Fruit fly (Drosophila melanogaster) whole organism, embryonic: Measurements from ENCODE around the gene NimC3.

ENCODE experiments used
- Abd-B ChIP-seq: fragments of 200-800 bp; sonication (Bioruptor generic); optimal IDR thresholded peaks from 2 replicates; lab custom pipeline; 2018; ENCODE audit warnings: missing biosample characterization, mild to moderate bottlenecking, missing genetic modification characterization, moderate library complexity
- CG1024 ChIP-seq: fragments of 200-800 bp; sonication (Bioruptor generic); IDR thresholded peaks from 2 replicates; pipeline ENCODE4 v1.3.6; 2022; ENCODE audit warnings: missing biosample characterization, missing genetic modification characterization
- CG10462 ChIP-seq: fragments of 200-800 bp; sonication (Bioruptor generic); optimal IDR thresholded peaks from 2 replicates; lab custom pipeline; 2016; ENCODE audit warnings: missing biosample characterization, missing genetic modification characterization
- CG12769 ChIP-seq: fragments of 200-800 bp; sonication (Bioruptor generic); optimal IDR thresholded peaks from 2 replicates; lab custom pipeline; 2019; ENCODE audit warnings: missing biosample characterization, mild to moderate bottlenecking, missing genetic modification characterization, moderate library complexity
- CG14860 ChIP-seq: fragments of 200-800 bp; sonication (Bioruptor generic); IDR thresholded peaks from 3 replicates; pipeline ENCODE4 v1.3.6; 2022; ENCODE audit warnings: missing biosample characterization, missing genetic modification characterization; ENCODE audit not compliant: partially characterized antibody
- CG18011 ChIP-seq: fragments of 200-800 bp; sonication (Bioruptor generic); optimal IDR thresholded peaks from 2 replicates; lab custom pipeline; 2017; ENCODE audit warnings: missing biosample characterization, missing genetic modification characterization, mild to moderate bottlenecking, moderate library complexity, missing genotype
- CG18476 ChIP-seq: fragments of 200-800 bp; sonication (Bioruptor generic); optimal IDR thresholded peaks from 2 replicates; lab custom pipeline; 2016; ENCODE audit warnings: missing biosample characterization, mild to moderate bottlenecking, missing genetic modification characterization
- CG32772 ChIP-seq: fragments of 200-800 bp; sonication (Bioruptor generic); IDR thresholded peaks from 2 replicates; pipeline ENCODE4 v1.3.6; 2022; ENCODE audit warnings: missing biosample characterization, missing genetic modification characterization
- CG42726 ChIP-seq: fragments of 200-800 bp; sonication (Bioruptor generic); IDR thresholded peaks from 2 replicates; pipeline ENCODE4 v1.3.6; 2022; ENCODE audit warnings: missing biosample characterization, missing genetic modification characterization; ENCODE audit not compliant: partially characterized antibody
- CG43689 ChIP-seq: fragments of 200-800 bp; sonication (Bioruptor generic); IDR thresholded peaks from 2 replicates; pipeline ENCODE4 v1.3.6; 2022; ENCODE audit warnings: missing biosample characterization, missing genetic modification characterization
- CG4404 ChIP-seq: fragments of 200-800 bp; sonication (Bioruptor generic); IDR thresholded peaks from 2 replicates; pipeline ENCODE4 v1.3.6; 2022; ENCODE audit warnings: missing biosample characterization, missing genetic modification characterization
- CG6683 ChIP-seq: fragments of 200-800 bp; sonication (Bioruptor generic); optimal IDR thresholded peaks from 2 replicates; lab custom pipeline; 2017; ENCODE audit warnings: missing biosample characterization, mild to moderate bottlenecking, missing genetic modification characterization, missing genetic modification reagents
- CG9215 ChIP-seq: fragments of 200-800 bp; sonication (Bioruptor generic); IDR thresholded peaks from 2 replicates; pipeline ENCODE4 v1.3.6; 2022; ENCODE audit warnings: missing biosample characterization, missing genetic modification characterization
- CG9876 ChIP-seq: fragments of 200-800 bp; sonication (Bioruptor generic); optimal IDR thresholded peaks from 2 replicates; lab custom pipeline; 2016; ENCODE audit warnings: missing biosample characterization, missing genetic modification characterization
- CHES-1-like ChIP-seq: fragments of 200-800 bp; sonication (Bioruptor generic); optimal IDR thresholded peaks from 2 replicates; lab custom pipeline; 2016; ENCODE audit warnings: missing biosample characterization, missing genetic modification characterization
- Eip74EF ChIP-seq, 2 experiments: fragments of 200-800 bp in 1 of 2; fragments of >200 bp in 1 of 2; sonication (Bioruptor generic) in 1 of 2; optimal IDR thresholded peaks; 2 replicates each; lab custom pipeline; 2017 to 2019; ENCODE audit warnings: missing biosample characterization in 2 of 2, missing genetic modification characterization in 2 of 2, mild to moderate bottlenecking in 1 of 2, moderate library complexity in 1 of 2
- Ets97D ChIP-seq: fragments of 200-800 bp; sonication (Bioruptor generic); optimal IDR thresholded peaks from 3 replicates; lab custom pipeline; 2016; ENCODE audit warnings: missing biosample characterization, missing genetic modification characterization
- Hr3 ChIP-seq: fragments of 200-800 bp; sonication (Bioruptor generic); optimal IDR thresholded peaks from 3 replicates; lab custom pipeline; 2016; ENCODE audit warnings: missing biosample characterization, missing genetic modification characterization
- Hr78 ChIP-seq, 2 experiments: fragments of 200-800 bp in 1 of 2; fragments of >200 bp in 1 of 2; sonication (Bioruptor generic) in 1 of 2; optimal IDR thresholded peaks; 2 replicates each; lab custom pipeline; 2017 to 2019; ENCODE audit warnings: missing biosample characterization in 2 of 2, missing genetic modification characterization in 2 of 2, mild to moderate bottlenecking in 1 of 2, moderate library complexity in 1 of 2
- MTF-1 ChIP-seq: fragments of 200-800 bp; sonication (Bioruptor generic); optimal IDR thresholded peaks from 2 replicates; lab custom pipeline; 2018; ENCODE audit warnings: missing biosample characterization, mild to moderate bottlenecking, missing genetic modification characterization, borderline replicate concordance
- NK7.1 ChIP-seq: fragments of 200-800 bp; sonication (Bioruptor generic); optimal IDR thresholded peaks from 3 replicates; lab custom pipeline; 2016; ENCODE audit warnings: missing biosample characterization, missing genetic modification characterization
- Pdp1 ChIP-seq, 2 experiments: fragments of 200-800 bp; sonication (Bioruptor generic); optimal IDR thresholded peaks; 3 replicates each; lab custom pipeline; 2016; ENCODE audit warnings: missing biosample characterization in 2 of 2, missing genetic modification characterization in 2 of 2, mild to moderate bottlenecking in 1 of 2, moderate library complexity in 1 of 2
- Scr ChIP-seq: fragments of 200-800 bp; sonication (Bioruptor generic); IDR thresholded peaks from 2 replicates; pipeline ENCODE4 v1.3.6; 2022; ENCODE audit warnings: missing biosample characterization, missing genetic modification characterization; ENCODE audit not compliant: partially characterized antibody
- Sox100B ChIP-seq: fragments of 200-800 bp; sonication (Bioruptor generic); optimal IDR thresholded peaks from 3 replicates; lab custom pipeline; 2018; ENCODE audit warnings: missing biosample characterization, mild to moderate bottlenecking, missing genetic modification characterization
- YL-1 ChIP-seq: fragments of 200-800 bp; sonication (Bioruptor generic); optimal IDR thresholded peaks from 3 replicates; lab custom pipeline; 2017; ENCODE audit warnings: missing biosample characterization, mild to moderate bottlenecking, missing genetic modification characterization
- ash1 ChIP-seq: fragments of 200-800 bp; sonication (Bioruptor generic); optimal IDR thresholded peaks from 2 replicates; lab custom pipeline; 2018; ENCODE audit warnings: missing biosample characterization, mild to moderate bottlenecking, missing genetic modification characterization
- bsh ChIP-seq, 2 experiments: fragments of 200-800 bp; sonication (Bioruptor generic); optimal IDR thresholded peaks; 2 replicates each; lab custom pipeline; 2017 to 2018; ENCODE audit warnings: mild to moderate bottlenecking in 2 of 2, missing biosample characterization in 2 of 2, missing genetic modification characterization in 2 of 2, moderate library complexity in 1 of 2
- chif ChIP-seq, 2 experiments: fragments of 200-800 bp; sonication (Bioruptor generic); optimal IDR thresholded peaks; 3 replicates each; lab custom pipeline; 2016; ENCODE audit warnings: missing biosample characterization in 2 of 2, missing genetic modification characterization in 2 of 2
- emc ChIP-seq: fragments of 200-800 bp; sonication (Bioruptor generic); optimal IDR thresholded peaks from 2 replicates; lab custom pipeline; 2016; ENCODE audit warnings: missing biosample characterization, missing genetic modification characterization
- grn ChIP-seq: fragments of 200-800 bp; sonication (Bioruptor generic); optimal IDR thresholded peaks from 3 replicates; lab custom pipeline; 2017; ENCODE audit warnings: missing biosample characterization, missing genetic modification characterization
- her ChIP-seq: fragments of 200-800 bp; sonication (Bioruptor generic); optimal IDR thresholded peaks from 2 replicates; lab custom pipeline; 2016; ENCODE audit warnings: missing biosample characterization, missing genetic modification characterization
- insv ChIP-seq, 2 experiments: fragments of 200-800 bp; sonication (Bioruptor generic); optimal IDR thresholded peaks; 3 replicates each; lab custom pipeline; 2016 to 2018; ENCODE audit warnings: missing biosample characterization in 2 of 2, missing genetic modification characterization in 2 of 2
- kah ChIP-seq: fragments of 200-800 bp; sonication (Bioruptor generic); optimal IDR thresholded peaks from 2 replicates; lab custom pipeline; 2018; ENCODE audit warnings: missing biosample characterization, mild to moderate bottlenecking, missing genetic modification characterization
- oc ChIP-seq: fragments of 200-800 bp; sonication (Bioruptor generic); optimal IDR thresholded peaks from 2 replicates; lab custom pipeline; 2018; ENCODE audit warnings: missing biosample characterization, mild to moderate bottlenecking, missing genetic modification characterization, moderate library complexity
- otp ChIP-seq: fragments of 200-800 bp; sonication (Bioruptor generic); IDR thresholded peaks from 3 replicates; pipeline ENCODE4, ENCODE4 v1.3.6; 2022; ENCODE audit warnings: missing biosample characterization, missing genetic modification characterization
- peb ChIP-seq: fragments of 200-800 bp; sonication (Bioruptor generic); IDR thresholded peaks from 2 replicates; pipeline ENCODE4 v1.3.6; 2022; ENCODE audit warnings: missing biosample characterization, missing genetic modification characterization
- pfk ChIP-seq: fragments of 200-800 bp; sonication (Bioruptor generic); optimal IDR thresholded peaks from 2 replicates; lab custom pipeline; 2018; ENCODE audit warnings: missing biosample characterization, mild to moderate bottlenecking, missing genetic modification characterization, moderate library complexity
- pros ChIP-seq: fragments of 200-800 bp; sonication (Bioruptor generic); optimal IDR thresholded peaks from 3 replicates; lab custom pipeline; 2019; ENCODE audit warnings: missing biosample characterization, mild to moderate bottlenecking, missing genetic modification characterization, moderate library complexity
- pum ChIP-seq: fragments of 200-800 bp; sonication (Bioruptor generic); optimal IDR thresholded peaks from 2 replicates; lab custom pipeline; 2016; ENCODE audit warnings: missing biosample characterization, missing genetic modification characterization
- scrt ChIP-seq: fragments of 200-800 bp; sonication (Bioruptor generic); optimal IDR thresholded peaks from 2 replicates; lab custom pipeline; 2018; ENCODE audit warnings: missing biosample characterization, mild to moderate bottlenecking, missing genetic modification characterization, moderate library complexity
- seq ChIP-seq: fragments of 200-800 bp; sonication (Bioruptor generic); IDR thresholded peaks from 2 replicates; pipeline ENCODE4 v1.3.6; 2022; ENCODE audit warnings: missing biosample characterization, missing genetic modification characterization
- slou ChIP-seq: fragments of 200-800 bp; sonication (Bioruptor generic); optimal IDR thresholded peaks from 3 replicates; lab custom pipeline; 2016; ENCODE audit warnings: missing biosample characterization, missing genetic modification characterization
- ssp ChIP-seq: fragments of 200-800 bp; sonication (Bioruptor generic); IDR thresholded peaks from 2 replicates; pipeline ENCODE4 v1.3.6; 2022; ENCODE audit warnings: missing biosample characterization, missing genetic modification characterization
- stwl ChIP-seq: fragments of 200-800 bp; sonication (Bioruptor generic); optimal IDR thresholded peaks from 3 replicates; lab custom pipeline; 2018; ENCODE audit warnings: missing biosample characterization, mild to moderate bottlenecking, missing genetic modification characterization, moderate library complexity
- toy ChIP-seq: fragments of 200-800 bp; sonication (Bioruptor generic); IDR thresholded peaks from 2 replicates; pipeline ENCODE4 v1.3.6; 2022; ENCODE audit warnings: missing biosample characterization, missing genetic modification characterization
- trh ChIP-seq: fragments of 200-800 bp; sonication (Bioruptor generic); optimal IDR thresholded peaks from 2 replicates; lab custom pipeline; 2016; ENCODE audit warnings: missing biosample characterization, missing genetic modification characterization
- wor ChIP-seq: fragments of 200-800 bp; sonication (Bioruptor generic); IDR thresholded peaks from 2 replicates; pipeline ENCODE4 v1.3.6; 2022; ENCODE audit warnings: missing biosample characterization, missing genetic modification characterization
- z ChIP-seq: fragments of 200-800 bp; sonication (Bioruptor generic); IDR thresholded peaks from 3 replicates; pipeline ENCODE4 v1.3.6; 2022; ENCODE audit warnings: missing biosample characterization, missing genetic modification characterization

NimC3 gene

dm6 chr2L:14024051-14024745, 4.2 kb upstream of the NimC3 start (continued):
- TF ChIP-seq pros (GFP tag; lab: Kevin White, UChicago) (peak; percentile 69), CG32772 (peak; percentile 96), z (peak; percentile 91), ash1 (GFP tag; lab: Kevin White, UChicago) (peak; percentile 100), CG43689 (GFP tag; lab: Robert Waterston, UW) (peak; percentile 99), her (GFP tag; lab: Kevin White, UChicago) (peak; percentile 98), pum (peak; percentile 97), Abd-B (GFP tag; lab: Kevin White, UChicago) (peak; percentile 83), CG18476 (GFP tag; lab: Kevin White, UChicago) (peak; percentile 98), insv (GFP tag; optimal IDR thresholded peaks at IDR 0.05; lab: Kevin White, UChicago) (peak; percentile 77 to 90), Hr78 (GFP tag; optimal IDR thresholded peaks at IDR 0.05; lab: Kevin White, UChicago) (peak in 1 of 2 experiments; percentile 82), CHES-1-like (peak; percentile 100), emc (GFP tag; lab: Kevin White, UChicago) (peak; percentile 98), NK7.1 (GFP tag; lab: Kevin White, UChicago) (peak; percentile 99), slou (peak; percentile 99), wor (GFP tag; lab: Robert Waterston, UW) (peak; percentile 92), ssp (peak; percentile 87), bsh (GFP tag; optimal IDR thresholded peaks at IDR 0.05; lab: Kevin White, UChicago) (peak; percentile 22 to 99), otp (peak; percentile 100), pfk (GFP tag; lab: Kevin White, UChicago) (peak; percentile 92), peb (GFP tag; lab: Robert Waterston, UW) (peak; percentile 97), Eip74EF (GFP tag; optimal IDR thresholded peaks at IDR 0.05; lab: Kevin White, UChicago) (peak in 1 of 2 experiments; percentile 99), stwl (tag; lab: Kevin White, UChicago) (peak; percentile 89), oc (tag; lab: Kevin White, UChicago) (peak; percentile 99), MTF-1 (GFP tag; lab: Kevin White, UChicago) (peak; percentile 100), CG6683 (peak; percentile 99), CG9215 (GFP tag; lab: Robert Waterston, UW) (peak; percentile 83), seq (GFP tag; lab: Robert Waterston, UW) (peak; percentile 99), kah (GFP tag; lab: Kevin White, UChicago) (peak; percentile 98), CG1024 (GFP tag; lab: Robert Waterston, UW) (peak; percentile 98), YL-1 (GFP tag; lab: Kevin White, UChicago) (peak; percentile 100), Pdp1 (GFP tag; optimal IDR thresholded peaks at IDR 0.05; lab: Kevin White, UChicago) (peak; percentile 95 to 98), CG10462 (GFP tag; lab: Kevin White, UChicago) (peak; percentile 99), CG18011 (GFP tag; lab: Kevin White, UChicago) (peak; percentile 91), Hr3 (GFP tag; lab: Kevin White, UChicago) (peak; percentile 97), CG14860 (GFP tag; lab: Robert Waterston, UW) (0 out of 3 replicates have a peak, but pooled peaks have one; percentile 43), scrt (peak; percentile 98), CG42726 (GFP tag; lab: Robert Waterston, UW) (no peak), grn (GFP tag; lab: Kevin White, UChicago) (peak; percentile 100), chif (GFP tag; optimal IDR thresholded peaks at IDR 0.05; lab: Kevin White, UChicago) (peak; percentile 99 to 100), CG4404 (GFP tag; lab: Robert Waterston, UW) (peak; percentile 88), CG12769 (peak; percentile 99), Scr (GFP tag; lab: Robert Waterston, UW) (no peak; the same call in 1 of the 2 replicates), Ets97D (GFP tag; lab: Kevin White, UChicago) (peak; percentile 92), Sox100B (peak; percentile 100), trh (GFP tag; lab: Kevin White, UChicago) (peak; percentile 100), CG9876 (GFP tag; lab: Kevin White, UChicago) (peak; percentile 99), toy (GFP tag; lab: Robert Waterston, UW) (peak; percentile 97)
